Fruit fly (Drosophila melanogaster) whole organism, embryonic: ENCODE data around the gene sals.

Source experiments
- Awh ChIP-seq: fragments of 200-800 bp; sonication (Bioruptor generic); IDR thresholded peaks from 2 replicates; pipeline ENCODE4, ENCODE4 v1.3.6; 2022; ENCODE audit warnings: missing biosample characterization, missing genetic modification characterization
- B-H2 ChIP-seq: fragments of 200-800 bp; sonication (Bioruptor generic); optimal IDR thresholded peaks from 2 replicates; lab custom pipeline; 2018; ENCODE audit warnings: missing biosample characterization, mild to moderate bottlenecking, missing genetic modification characterization
- CG10321 ChIP-seq: fragments of 200-800 bp; sonication (Bioruptor generic); IDR thresholded peaks from 2 replicates; pipeline ENCODE4 v1.3.6; 2022; ENCODE audit warnings: missing biosample characterization, missing genetic modification characterization
- CG11247 ChIP-seq: fragments of 200-800 bp; sonication (Bioruptor generic); IDR thresholded peaks from 2 replicates; pipeline ENCODE4 v1.3.6; 2022; ENCODE audit warnings: missing biosample characterization, missing genetic modification characterization
- CG11695 ChIP-seq: fragments of 200-800 bp; sonication (Bioruptor generic); IDR thresholded peaks from 3 replicates; pipeline ENCODE4 v1.3.6; 2022; ENCODE audit warnings: missing biosample characterization, missing genetic modification characterization
- CG1233 ChIP-seq: fragments of 200-800 bp; sonication (Bioruptor generic); optimal IDR thresholded peaks from 4 replicates; lab custom pipeline; 2018; ENCODE audit warnings: missing biosample characterization, mild to moderate bottlenecking, missing genetic modification characterization
- CG14860 ChIP-seq: fragments of 200-800 bp; sonication (Bioruptor generic); IDR thresholded peaks from 3 replicates; pipeline ENCODE4 v1.3.6; 2022; ENCODE audit warnings: missing biosample characterization, missing genetic modification characterization; ENCODE audit not compliant: partially characterized antibody
- CG15073 ChIP-seq: fragments of 200-800 bp; sonication (Bioruptor generic); optimal IDR thresholded peaks from 2 replicates; lab custom pipeline; 2016; ENCODE audit warnings: missing biosample characterization, missing genetic modification characterization
- CG17359 ChIP-seq: fragments of 200-800 bp; sonication (Bioruptor generic); optimal IDR thresholded peaks from 3 replicates; lab custom pipeline; 2018; ENCODE audit warnings: missing biosample characterization, mild to moderate bottlenecking, missing genetic modification characterization, moderate library complexity
- CG17361 ChIP-seq: fragments of 200-800 bp; sonication (Bioruptor generic); IDR thresholded peaks from 3 replicates; pipeline ENCODE4 v1.3.6; 2022; ENCODE audit warnings: missing biosample characterization, missing genetic modification characterization
- CG17612 ChIP-seq: fragments of 200-800 bp; sonication (Bioruptor generic); IDR thresholded peaks from 2 replicates; pipeline ENCODE4 v1.3.6; 2022; ENCODE audit warnings: missing biosample characterization, missing genetic modification characterization
- CG17802 ChIP-seq: fragments of 200-800 bp; sonication (Bioruptor generic); optimal IDR thresholded peaks from 2 replicates; lab custom pipeline; 2018; ENCODE audit warnings: missing biosample characterization, mild to moderate bottlenecking, missing genetic modification characterization, moderate library complexity
- CG18619 ChIP-seq: fragments of 200-800 bp; sonication (Bioruptor generic); optimal IDR thresholded peaks from 3 replicates; lab custom pipeline; 2017; ENCODE audit warnings: missing biosample characterization, mild to moderate bottlenecking, missing genetic modification characterization
- CG30020 ChIP-seq: fragments of 200-800 bp; optimal IDR thresholded peaks from 2 replicates; lab custom pipeline; 2019; ENCODE audit warnings: missing biosample characterization, mild to moderate bottlenecking, missing genetic modification characterization, moderate library complexity
- CG31224 ChIP-seq: fragments of 200-800 bp; sonication (Bioruptor generic); IDR thresholded peaks from 2 replicates; pipeline ENCODE4 v1.3.6; 2022; ENCODE audit warnings: missing biosample characterization, missing genetic modification characterization
- CG31365 ChIP-seq: fragments of 200-800 bp; sonication (Bioruptor generic); optimal IDR thresholded peaks from 2 replicates; lab custom pipeline; 2018; ENCODE audit warnings: missing biosample characterization, mild to moderate bottlenecking, missing genetic modification characterization
- CG31441 ChIP-seq: fragments of 200-800 bp; sonication (Bioruptor generic); IDR thresholded peaks from 2 replicates; pipeline ENCODE4 v1.3.6; 2022; ENCODE audit warnings: missing biosample characterization, missing genetic modification characterization
- CG3847 ChIP-seq: fragments of 200-800 bp; sonication (Bioruptor generic); IDR thresholded peaks from 2 replicates; pipeline ENCODE4 v1.3.6; 2022; ENCODE audit warnings: missing biosample characterization, missing genetic modification characterization
- CG6175 ChIP-seq: fragments of 200-800 bp; sonication (Bioruptor generic); IDR thresholded peaks from 3 replicates; pipeline ENCODE4 v1.3.6; 2022; ENCODE audit warnings: missing biosample characterization, missing genetic modification characterization
- CG7745 ChIP-seq: fragments of 200-800 bp; sonication (Bioruptor generic); optimal IDR thresholded peaks from 2 replicates; lab custom pipeline; 2018; ENCODE audit warnings: missing biosample characterization, mild to moderate bottlenecking, missing genetic modification characterization, moderate library complexity
- CG9797 ChIP-seq: fragments of 200-800 bp; sonication (Bioruptor generic); optimal IDR thresholded peaks from 3 replicates; lab custom pipeline; 2018; ENCODE audit warnings: missing biosample characterization, mild to moderate bottlenecking, missing genetic modification characterization
- CoRest ChIP-seq: fragments of 200-800 bp; sonication (Bioruptor generic); optimal IDR thresholded peaks from 3 replicates; lab custom pipeline; 2018; ENCODE audit warnings: missing biosample characterization, mild to moderate bottlenecking, missing genetic modification characterization, moderate library complexity
- Dip3 ChIP-seq: fragments of 200-800 bp; sonication (Bioruptor generic); optimal IDR thresholded peaks from 3 replicates; lab custom pipeline; 2016; ENCODE audit warnings: missing biosample characterization, missing genetic modification characterization
- Hmx ChIP-seq: fragments of 200-800 bp; sonication (Bioruptor generic); optimal IDR thresholded peaks from 2 replicates; lab custom pipeline; 2016; ENCODE audit warnings: missing biosample characterization, missing genetic modification characterization
- Hr39 ChIP-seq: fragments of >200 bp; optimal IDR thresholded peaks from 2 replicates; lab custom pipeline; 2017
- Lim3 ChIP-seq: fragments of 200-800 bp; sonication (Bioruptor generic); IDR thresholded peaks from 2 replicates; pipeline ENCODE4 v1.3.6; 2022; ENCODE audit warnings: missing biosample characterization, missing genetic modification characterization
- Mrtf ChIP-seq: fragments of 200-800 bp; sonication (Bioruptor generic); IDR thresholded peaks from 3 replicates; pipeline ENCODE4 v1.3.6; 2022; ENCODE audit warnings: missing biosample characterization, missing genetic modification characterization
- NC2β ChIP-seq: fragments of 200-800 bp; sonication (Bioruptor generic); optimal IDR thresholded peaks from 2 replicates; lab custom pipeline; 2016; ENCODE audit warnings: missing biosample characterization, missing genetic modification characterization
- Oli ChIP-seq: fragments of 200-800 bp; sonication (Bioruptor generic); optimal IDR thresholded peaks from 2 replicates; lab custom pipeline; 2018; ENCODE audit warnings: missing biosample characterization, mild to moderate bottlenecking, missing genetic modification characterization, moderate library complexity
- PHDP ChIP-seq: fragments of 200-800 bp; sonication (Bioruptor generic); optimal IDR thresholded peaks from 3 replicates; lab custom pipeline; 2018; ENCODE audit warnings: missing biosample characterization, mild to moderate bottlenecking, missing genetic modification characterization, moderate library complexity
- Sry-β ChIP-seq: fragments of 200-800 bp; sonication (Bioruptor generic); optimal IDR thresholded peaks from 2 replicates; lab custom pipeline; 2018; ENCODE audit warnings: missing biosample characterization, mild to moderate bottlenecking, missing genetic modification characterization, moderate library complexity
- Trl ChIP-seq, 3 experiments: fragments of >200 bp in 2 of 3; fragments of 200-800 bp in 1 of 3; sonication (Bioruptor generic) in 1 of 3; optimal IDR thresholded peaks; 2 replicates in 1 of 3; 3 replicates in 2 of 3; lab custom pipeline; 2016 to 2017; ENCODE audit warnings: missing biosample characterization in 1 of 3, missing genetic modification characterization in 1 of 3
- Usf ChIP-seq: fragments of 200-800 bp; sonication (Bioruptor generic); optimal IDR thresholded peaks from 2 replicates; lab custom pipeline; 2017; ENCODE audit warnings: missing genotype, missing biosample characterization, missing genetic modification characterization
- ato ChIP-seq: fragments of 200-800 bp; sonication (Bioruptor generic); IDR thresholded peaks from 2 replicates; pipeline ENCODE4 v1.3.6; 2022; ENCODE audit warnings: missing biosample characterization, missing genetic modification characterization; ENCODE audit not compliant: partially characterized antibody
- bcd ChIP-seq: fragments of 200-800 bp; sonication (Bioruptor generic); optimal IDR thresholded peaks from 2 replicates; lab custom pipeline; 2017; ENCODE audit warnings: missing biosample characterization, mild to moderate bottlenecking, missing genetic modification characterization
- bigmax ChIP-seq: fragments of 200-800 bp; sonication (Bioruptor generic); optimal IDR thresholded peaks from 2 replicates; lab custom pipeline; 2018; ENCODE audit warnings: missing biosample characterization, mild to moderate bottlenecking, missing genetic modification characterization
- chm ChIP-seq: fragments of 200-800 bp; sonication (Bioruptor generic); IDR thresholded peaks from 2 replicates; pipeline ENCODE4 v1.3.6; 2022; ENCODE audit warnings: missing biosample characterization, missing genetic modification characterization
- dmrt11E ChIP-seq: fragments of 200-800 bp; sonication (Bioruptor generic); optimal IDR thresholded peaks from 3 replicates; lab custom pipeline; 2018; ENCODE audit warnings: missing biosample characterization, mild to moderate bottlenecking, missing genetic modification characterization, moderate library complexity
- dmrt99B ChIP-seq: fragments of 200-800 bp; sonication (Bioruptor generic); optimal IDR thresholded peaks from 2 replicates; lab custom pipeline; 2018; ENCODE audit warnings: missing biosample characterization, mild to moderate bottlenecking, missing genetic modification characterization, moderate library complexity
- esg ChIP-seq: fragments of 200-800 bp; sonication (Bioruptor generic); conservative IDR thresholded peaks from 2 replicates; pipeline ENCODE4 v1.3.6; 2022; ENCODE audit warnings: missing biosample characterization, missing genetic modification characterization
- exex ChIP-seq: fragments of 200-800 bp; sonication (Bioruptor generic); optimal IDR thresholded peaks from 4 replicates; lab custom pipeline; 2018; ENCODE audit warnings: missing biosample characterization, mild to moderate bottlenecking, missing genetic modification characterization, moderate library complexity
- gsb ChIP-seq: fragments of 200-800 bp; sonication (Bioruptor generic); IDR thresholded peaks from 2 replicates; pipeline ENCODE4 v1.3.6; 2022; ENCODE audit warnings: missing biosample characterization, missing genetic modification characterization
- gt ChIP-seq: fragments of 200-800 bp; sonication (Bioruptor generic); IDR thresholded peaks from 2 replicates; pipeline ENCODE4 v1.3.6; 2022; ENCODE audit warnings: missing biosample characterization, missing genetic modification characterization
- her ChIP-seq: fragments of 200-800 bp; sonication (Bioruptor generic); optimal IDR thresholded peaks from 2 replicates; lab custom pipeline; 2016; ENCODE audit warnings: missing biosample characterization, missing genetic modification characterization
- knrl ChIP-seq: fragments of 200-800 bp; sonication (Bioruptor generic); IDR thresholded peaks from 3 replicates; pipeline ENCODE4 v1.3.6; 2022; ENCODE audit warnings: missing biosample characterization, missing genetic modification characterization; ENCODE audit not compliant: partially characterized antibody
- mirr ChIP-seq: fragments of 200-800 bp; sonication (Bioruptor generic); optimal IDR thresholded peaks from 3 replicates; lab custom pipeline; 2018; ENCODE audit warnings: missing biosample characterization, mild to moderate bottlenecking, missing genetic modification characterization
- mld ChIP-seq: fragments of 200-800 bp; sonication (Bioruptor generic); IDR thresholded peaks from 3 replicates; pipeline ENCODE4 v1.3.6; 2022; ENCODE audit warnings: missing biosample characterization, missing genetic modification characterization; ENCODE audit not compliant: partially characterized antibody
- tio ChIP-seq: fragments of 200-800 bp; sonication (Bioruptor generic); optimal IDR thresholded peaks from 2 replicates; lab custom pipeline; 2017; ENCODE audit warnings: missing biosample characterization, missing genetic modification characterization, inconsistent platforms
- unpg ChIP-seq: fragments of 200-800 bp; sonication (Bioruptor generic); optimal IDR thresholded peaks from 3 replicates; lab custom pipeline; 2018; ENCODE audit warnings: missing biosample characterization, mild to moderate bottlenecking, missing genetic modification characterization, moderate library complexity
- usp ChIP-seq: fragments of >200 bp; optimal IDR thresholded peaks from 2 replicates; lab custom pipeline; 2017; ENCODE audit warnings: missing biosample characterization, missing genetic modification characterization
- vfl ChIP-seq: fragments of 200-800 bp; sonication (Bioruptor generic); optimal IDR thresholded peaks from 2 replicates; lab custom pipeline; 2016; ENCODE audit warnings: missing biosample characterization, missing genetic modification characterization

sals gene

DNA sequence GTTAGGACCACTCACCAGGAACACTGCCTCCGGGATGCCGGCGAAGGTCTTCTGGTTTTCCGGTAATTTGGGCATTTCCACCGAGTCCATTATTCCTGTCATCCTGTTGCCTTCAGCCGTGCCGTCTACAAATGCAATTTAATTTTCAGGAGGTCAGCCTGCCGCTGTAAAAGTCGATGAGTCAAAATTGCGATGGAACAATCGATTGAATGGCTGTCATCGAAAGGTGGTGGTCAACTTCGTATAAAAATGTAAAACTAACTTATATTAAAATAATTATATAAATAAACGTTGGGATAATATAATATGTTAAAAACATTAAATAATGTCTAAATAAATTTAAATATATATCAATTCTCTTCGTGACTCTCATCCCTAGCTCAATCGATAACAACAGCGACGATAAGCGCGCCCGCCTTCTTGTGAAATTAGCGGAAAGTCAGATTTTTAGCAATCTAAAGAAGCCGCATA lies 41.9 kb downstream of the sals start, which contains the start of the genes mgr and Irbp (continued):
- peak; percentile 96 for TF ChIP-seq unpg (GFP tag; lab: Kevin White, UChicago)
- peak; percentile 88 for TF ChIP-seq bcd
- no peak for TF ChIP-seq ato (GFP tag; lab: Robert Waterston, UW)
- peak; percentile 70 for TF ChIP-seq Usf (GFP tag; lab: Kevin White, UChicago)
- TF ChIP-seq mirr (GFP tag; lab: Kevin White, UChicago) = no peak
- TF ChIP-seq CG17359 (tag; lab: Kevin White, UChicago) = no peak
- TF ChIP-seq CG17612 = peak; percentile 78; the same call in 1 of the 2 replicates
- peak; percentile 44 for TF ChIP-seq Dip3 (GFP tag; lab: Kevin White, UChicago)
- peak; percentile 86 for TF ChIP-seq bigmax (GFP tag; lab: Kevin White, UChicago)
- TF ChIP-seq Hmx (GFP tag; lab: Kevin White, UChicago) = no peak
- peak; percentile 65 for TF ChIP-seq vfl (GFP tag; lab: Kevin White, UChicago)
- peak; percentile 94 for TF ChIP-seq CG11247 (GFP tag; lab: Robert Waterston, UW)
- TF ChIP-seq chm (GFP tag; lab: Robert Waterston, UW) = peak; percentile 84
- peak; percentile 91 for TF ChIP-seq CG1233 (GFP tag; lab: Kevin White, UChicago)
- TF ChIP-seq CG30020 (tag; lab: Kevin White, UChicago) = peak; percentile 80
- TF ChIP-seq CG31365 (tag; lab: Kevin White, UChicago) = no peak
- TF ChIP-seq esg (GFP tag; lab: Robert Waterston, UW) = peak; percentile 91
- TF ChIP-seq Awh = peak; percentile 91
- no peak for TF ChIP-seq Hr39 (lab: Kevin White, UChicago)
- TF ChIP-seq CG17802 (tag; lab: Kevin White, UChicago) = peak; percentile 59
- TF ChIP-seq B-H2 (GFP tag; lab: Kevin White, UChicago) = peak; percentile 86
- peak; percentile 91 for TF ChIP-seq knrl (GFP tag; lab: Robert Waterston, UW)
- peak; percentile 89 for TF ChIP-seq Oli (tag; lab: Kevin White, UChicago)
- peak; percentile 95 for TF ChIP-seq dmrt11E (tag; lab: Kevin White, UChicago)
- peak; percentile 68 for TF ChIP-seq Sry-β
- no peak for TF ChIP-seq Trl (optimal IDR thresholded peaks at IDR 0.05; lab: Kevin White, UChicago)
- peak; percentile 31 for TF ChIP-seq Trl (GFP tag; optimal IDR thresholded peaks at IDR 0.05; lab: Kevin White, UChicago)
- TF ChIP-seq tio (GFP tag; lab: Kevin White, UChicago) = no peak
- TF ChIP-seq CG15073 = no peak
- peak; percentile 91 for TF ChIP-seq CG11695 (GFP tag; lab: Robert Waterston, UW)
- TF ChIP-seq CG6175 = peak; percentile 85
- TF ChIP-seq Mrtf (GFP tag; lab: Robert Waterston, UW) = no peak; the same call in 2 of the 3 replicates
- peak; percentile 71 for TF ChIP-seq Lim3
- TF ChIP-seq exex (tag; lab: Kevin White, UChicago) = peak; percentile 65
- TF ChIP-seq CG31441 (GFP tag; lab: Robert Waterston, UW) = peak; percentile 97
- no peak for TF ChIP-seq usp (GFP tag; lab: Kevin White, UChicago)
- TF ChIP-seq CG3847 (GFP tag; lab: Robert Waterston, UW) = peak; percentile 95
- TF ChIP-seq CG18619 = peak; percentile 86
- no peak for TF ChIP-seq her
- TF ChIP-seq CG31224 (GFP tag; lab: Robert Waterston, UW) = peak; percentile 85
- no peak for TF ChIP-seq dmrt99B (tag; lab: Kevin White, UChicago)
- peak; percentile 94 for TF ChIP-seq PHDP
- peak; percentile 85 for TF ChIP-seq CG14860 (GFP tag; lab: Robert Waterston, UW)
- peak; percentile 76 for TF ChIP-seq CG10321 (GFP tag; lab: Robert Waterston, UW)
- TF ChIP-seq CG7745 (tag; lab: Kevin White, UChicago) = peak; percentile 53
- TF ChIP-seq CG17361 (GFP tag; lab: Robert Waterston, UW) = peak; percentile 96
- TF ChIP-seq CG9797 = peak; percentile 12
- TF ChIP-seq CoRest (tag; lab: Kevin White, UChicago) = peak; percentile 93
- TF ChIP-seq mld (GFP tag; lab: Robert Waterston, UW) = peak; percentile 14; the same call in 1 of the 3 replicates
- peak; percentile 73 for TF ChIP-seq gt
- no peak for TF ChIP-seq NC2β (GFP tag; lab: Kevin White, UChicago)
- TF ChIP-seq gsb = peak; percentile 89
